Worm (Caenorhabditis elegans): ENCODE data around the gene gcst-1.

The gcst-1 gene

DNA sequence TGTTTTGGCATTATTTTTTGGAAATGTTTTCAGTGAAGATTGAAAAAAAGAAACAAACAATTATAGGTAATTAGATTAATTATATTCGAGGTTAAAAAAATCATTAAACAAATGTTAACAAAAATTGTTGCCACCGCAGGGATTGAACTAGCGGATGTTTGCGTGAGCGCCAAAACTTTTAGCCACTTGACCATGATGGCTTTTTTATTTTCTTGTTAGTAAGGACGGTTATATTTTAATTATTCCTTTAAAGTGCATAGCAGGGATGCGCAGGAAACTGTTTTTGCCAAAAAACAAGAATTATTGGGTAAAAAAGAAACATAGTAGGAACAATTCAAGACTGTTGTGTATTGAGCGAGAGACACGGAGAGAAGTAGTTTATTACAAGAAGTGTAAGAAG, 45.4 kb upstream of the gcst-1 start (continued):
- no peak for TF ChIP-seq ama-1 (optimal IDR thresholded peaks at IDR 0.05)
- peak; percentile 29 to 73 for TF ChIP-seq ama-1 (GFP tag; optimal IDR thresholded peaks at IDR 0.05)
- no peak for TF ChIP-seq F23B12.7 (tag; optimal IDR thresholded peaks at IDR 0.05; ENCODE audit: insufficient read depth)
- peak; percentile 59 for TF ChIP-seq snpc-4 (GFP tag; optimal IDR thresholded peaks at IDR 0.05)
- TF ChIP-seq snpc-4 (tag; optimal IDR thresholded peaks at IDR 0.05), result peak in 1 of 4 experiments; percentile 56
- TF ChIP-seq rec-8 (tag; optimal IDR thresholded peaks at IDR 0.05), result peak; percentile 16 to 66
- TF ChIP-seq aptf-3 (GFP tag; IDR thresholded peaks at IDR 0.05), result peak; percentile 96; the same call in 1 of the 2 replicates
- TF ChIP-seq egl-18 (GFP tag; IDR thresholded peaks at IDR 0.05), result no peak
- peak; percentile 22 for TF ChIP-seq nhr-179 (tag; optimal IDR thresholded peaks at IDR 0.05)
- peak; percentile 84 for TF ChIP-seq hrde-1 (tag; optimal IDR thresholded peaks at IDR 0.05; ENCODE audit: borderline replicate concordance)
- 0 out of 2 replicates have a peak, but pooled peaks have one; percentile 18 for TF ChIP-seq cebp-1 (GFP tag; IDR thresholded peaks at IDR 0.05)
- TF ChIP-seq cebp-1 (tag; optimal IDR thresholded peaks at IDR 0.05), result no peak
- peak; percentile 70 for TF ChIP-seq B0261.1 (tag; optimal IDR thresholded peaks at IDR 0.05)
- no peak for TF ChIP-seq F22D6.2 (tag; optimal IDR thresholded peaks at IDR 0.05)
- peak; percentile 76 for TF ChIP-seq mes-4 (tag; optimal IDR thresholded peaks at IDR 0.05)
- TF ChIP-seq T07F8.4 (tag; optimal IDR thresholded peaks at IDR 0.05), result peak; percentile 36
- 0 out of 2 replicates have a peak, but pooled peaks have one; percentile 82 for TF ChIP-seq nhr-120 (GFP tag; IDR thresholded peaks at IDR 0.05)
- TF ChIP-seq F10E7.11 (tag; optimal IDR thresholded peaks at IDR 0.05), result peak; percentile 85
- TF ChIP-seq attf-6 (GFP tag; IDR thresholded peaks at IDR 0.05), result peak; percentile 85
- peak; percentile 38 for TF ChIP-seq madf-10 (tag; optimal IDR thresholded peaks at IDR 0.05)
- TF ChIP-seq B0035.1 (tag; optimal IDR thresholded peaks at IDR 0.05), result peak; percentile 57
- TF ChIP-seq fkh-3 (tag; optimal IDR thresholded peaks at IDR 0.05), result peak; percentile 81
- TF ChIP-seq K12H6.12 (tag; optimal IDR thresholded peaks at IDR 0.05), result peak; percentile 3
- peak; percentile 13 for TF ChIP-seq efl-1 (GFP tag; optimal IDR thresholded peaks at IDR 0.05)
- no peak for TF ChIP-seq F37B4.10 (GFP tag; IDR thresholded peaks at IDR 0.05)
- TF ChIP-seq snpc-1.3 (tag; optimal IDR thresholded peaks at IDR 0.05; ENCODE audit: insufficient read depth), result peak; percentile 38
- peak; percentile 70; the same call in 1 of the 2 replicates for TF ChIP-seq ztf-6 (GFP tag; IDR thresholded peaks at IDR 0.05)
- TF ChIP-seq zim-3 (tag; optimal IDR thresholded peaks at IDR 0.05), result peak; percentile 92
- peak; percentile 30 for TF ChIP-seq snpc-1.1 (tag; optimal IDR thresholded peaks at IDR 0.05; ENCODE audit: insufficient read depth)
- TF ChIP-seq ekl-4 (GFP tag; IDR thresholded peaks at IDR 0.05), result peak; percentile 69
- no peak for TF ChIP-seq unc-62 (GFP tag; optimal IDR thresholded peaks at IDR 0.05)
- no peak for TF ChIP-seq unc-130 (GFP tag; optimal IDR thresholded peaks at IDR 0.05)
- peak; percentile 56 for TF ChIP-seq dpff-1 (tag; optimal IDR thresholded peaks at IDR 0.05)
- peak; percentile 73 for TF ChIP-seq snpc-3.4 (tag; optimal IDR thresholded peaks at IDR 0.05)
- TF ChIP-seq xnd-1 (tag; optimal IDR thresholded peaks at IDR 0.05), result peak; percentile 52
- TF ChIP-seq K11D2.4 (GFP tag; IDR thresholded peaks at IDR 0.05), result no peak
- TF ChIP-seq ztf-26 (tag; optimal IDR thresholded peaks at IDR 0.05), result peak; percentile 33
- TF ChIP-seq lin-35 (GFP tag; optimal IDR thresholded peaks at IDR 0.05), result no peak
- TF ChIP-seq ZK185.1 (tag; optimal IDR thresholded peaks at IDR 0.05; ENCODE audit: poor library complexity, severe bottlenecking), result no peak
- TF ChIP-seq mxl-1 (tag; optimal IDR thresholded peaks at IDR 0.05), result peak; percentile 59
- no peak for TF ChIP-seq attf-3 (GFP tag; conservative IDR thresholded peaks at IDR 0.05)
- TF ChIP-seq ets-4 (GFP tag; optimal IDR thresholded peaks at IDR 0.05), result no peak
- no peak for TF ChIP-seq nhr-80 (tag; optimal IDR thresholded peaks at IDR 0.05)
- TF ChIP-seq athp-1 (tag; optimal IDR thresholded peaks at IDR 0.05), result peak; percentile 91
- no peak for TF ChIP-seq nhr-27 (tag; optimal IDR thresholded peaks at IDR 0.05)
- TF ChIP-seq rpc-1 (optimal IDR thresholded peaks at IDR 0.05), result peak; percentile 92
- peak; percentile 93 for TF ChIP-seq rpc-1 (tag; optimal IDR thresholded peaks at IDR 0.05)
- TF ChIP-seq pbrm-1 (GFP tag; IDR thresholded peaks at IDR 0.05), result peak; percentile 77
- no peak for TF ChIP-seq lag-1 (GFP tag; IDR thresholded peaks at IDR 0.05)

All from whole organism, young adult.